Fruit fly (Drosophila melanogaster) whole organism, adult: Measurements from ENCODE around the gene CG43336.

Experiments used
- CG11617 ChIP-seq: fragments of 200-800 bp; sonication (Bioruptor generic); optimal IDR thresholded peaks from 2 replicates; lab custom pipeline; 2017; ENCODE audit warnings: mild to moderate bottlenecking, missing biosample characterization, missing genetic modification reagents, missing genetic modification characterization
- CG12768 ChIP-seq: fragments of 200-800 bp; sonication (Bioruptor generic); optimal IDR thresholded peaks from 2 replicates; lab custom pipeline; 2017; ENCODE audit warnings: missing biosample characterization, missing genetic modification characterization, mild to moderate bottlenecking, moderate library complexity, missing genetic modification reagents
- CG14711 ChIP-seq: fragments of 200-800 bp; sonication (Bioruptor generic); optimal IDR thresholded peaks from 2 replicates; lab custom pipeline; 2018; ENCODE audit warnings: missing biosample characterization, mild to moderate bottlenecking, missing genetic modification characterization, moderate library complexity
- CG1620 ChIP-seq: fragments of 200-800 bp; sonication (Bioruptor generic); optimal IDR thresholded peaks from 2 replicates; lab custom pipeline; 2016; ENCODE audit warnings: missing biosample characterization, missing genetic modification characterization
- CG33017 ChIP-seq: fragments of 200-800 bp; sonication (Bioruptor generic); optimal IDR thresholded peaks from 2 replicates; lab custom pipeline; 2018; ENCODE audit warnings: missing biosample characterization, mild to moderate bottlenecking, missing genetic modification characterization, moderate library complexity
- CG5204 ChIP-seq: fragments of 200-800 bp; sonication (Bioruptor generic); optimal IDR thresholded peaks from 2 replicates; lab custom pipeline; 2016; ENCODE audit warnings: missing biosample characterization, missing genetic modification characterization
- CG7045 ChIP-seq: fragments of 200-800 bp; sonication (Bioruptor generic); optimal IDR thresholded peaks from 2 replicates; lab custom pipeline; 2017; ENCODE audit warnings: missing biosample characterization, mild to moderate bottlenecking, missing genetic modification characterization
- CG7101 ChIP-seq: fragments of 200-800 bp; sonication (Bioruptor generic); optimal IDR thresholded peaks from 2 replicates; lab custom pipeline; 2018; ENCODE audit warnings: missing biosample characterization, mild to moderate bottlenecking, missing genetic modification characterization, moderate library complexity
- Clk ChIP-seq: fragments of 200-800 bp; sonication (Bioruptor generic); optimal IDR thresholded peaks from 2 replicates; lab custom pipeline; 2017; ENCODE audit warnings: missing biosample characterization, missing genetic modification characterization
- Crg-1 ChIP-seq: fragments of 200-800 bp; sonication (Bioruptor generic); optimal IDR thresholded peaks from 2 replicates; lab custom pipeline; 2016; ENCODE audit warnings: missing biosample characterization, missing genetic modification characterization
- Hr96 ChIP-seq: fragments of 200-800 bp; sonication (Bioruptor generic); optimal IDR thresholded peaks from 2 replicates; lab custom pipeline; 2016; ENCODE audit warnings: missing biosample characterization, missing genetic modification characterization
- Mnt ChIP-seq: fragments of 200-800 bp; sonication (Bioruptor generic); optimal IDR thresholded peaks from 2 replicates; lab custom pipeline; 2016; ENCODE audit warnings: missing biosample characterization, mild to moderate bottlenecking, missing genetic modification characterization
- bab1 ChIP-seq: fragments of 200-800 bp; sonication (Bioruptor generic); optimal IDR thresholded peaks from 3 replicates; lab custom pipeline; 2019; ENCODE audit warnings: missing biosample characterization, mild to moderate bottlenecking, missing genetic modification characterization, moderate library complexity
- cic ChIP-seq: fragments of 200-800 bp; sonication (Bioruptor generic); optimal IDR thresholded peaks from 2 replicates; lab custom pipeline; 2017; ENCODE audit warnings: missing biosample characterization, mild to moderate bottlenecking, missing genetic modification characterization, moderate library complexity
- cnc ChIP-seq, 2 experiments: fragments of >200 bp; optimal IDR thresholded peaks; 2 replicates each; lab custom pipeline; 2017
- kay ChIP-seq: fragments of 200-800 bp; sonication (Bioruptor generic); peaks from one replicate; lab custom pipeline; 2016; ENCODE audit warnings: missing biosample characterization, missing genetic modification characterization, borderline replicate concordance
- ovo ChIP-seq: fragments of 200-800 bp; sonication (Bioruptor generic); optimal IDR thresholded peaks from 2 replicates; lab custom pipeline; 2016; ENCODE audit warnings: missing biosample characterization, missing genetic modification characterization
- pad ChIP-seq: fragments of 200-800 bp; sonication (Bioruptor generic); optimal IDR thresholded peaks from 3 replicates; lab custom pipeline; 2017; ENCODE audit warnings: missing biosample characterization, missing genetic modification characterization, mild to moderate bottlenecking, moderate library complexity, missing genetic modification reagents
- tj ChIP-seq: fragments of 200-800 bp; sonication (Bioruptor generic); optimal IDR thresholded peaks from 3 replicates; lab custom pipeline; 2017; ENCODE audit warnings: missing biosample characterization, mild to moderate bottlenecking, missing genetic modification characterization, moderate library complexity
- toe ChIP-seq: fragments of 200-800 bp; sonication (Bioruptor generic); optimal IDR thresholded peaks from 2 replicates; lab custom pipeline; 2016; ENCODE audit warnings: missing biosample characterization, missing genetic modification characterization

CG43336 gene

dm6 chr3R:15636868-15637267 is at the start of gene CG43336:
CG43336 (plus strand) TSS chr3R:15637168.
- TF ChIP-seq CG12768 (GFP tag; lab: Kevin White, UChicago) (no peak), cic (GFP tag; lab: Kevin White, UChicago) (no peak), CG5204 (GFP tag; lab: Kevin White, UChicago) (no peak), CG14711 (tag; lab: Kevin White, UChicago) (no peak), CG33017 (tag; lab: Kevin White, UChicago) (no peak), kay (no peak), Mnt (GFP tag; lab: Kevin White, UChicago) (no peak), Clk (no peak), tj (GFP tag; lab: Kevin White, UChicago) (no peak), toe (GFP tag; lab: Kevin White, UChicago) (no peak), CG7045 (GFP tag; lab: Kevin White, UChicago) (no peak), cnc (optimal IDR thresholded peaks at IDR 0.05; lab: Kevin White, UChicago) (no peak), CG11617 (GFP tag; lab: Kevin White, UChicago) (no peak), pad (no peak), ovo (no peak), Crg-1 (GFP tag; lab: Kevin White, UChicago) (no peak), Hr96 (GFP tag; lab: Kevin White, UChicago) (no peak), bab1 (GFP tag; lab: Kevin White, UChicago) (no peak)

- TF ChIP-seq cnc (optimal IDR thresholded peaks at IDR 0.05; lab: Kevin White, UChicago) (no peak), Mnt (GFP tag; lab: Kevin White, UChicago) (no peak), Crg-1 (GFP tag; lab: Kevin White, UChicago) (no peak), CG1620 (GFP tag; lab: Kevin White, UChicago) (no peak), tj (GFP tag; lab: Kevin White, UChicago) (no peak), CG7045 (GFP tag; lab: Kevin White, UChicago) (no peak), CG12768 (GFP tag; lab: Kevin White, UChicago) (no peak), Hr96 (GFP tag; lab: Kevin White, UChicago) (no peak), CG14711 (tag; lab: Kevin White, UChicago) (no peak), kay (no peak), cic (GFP tag; lab: Kevin White, UChicago) (no peak), toe (GFP tag; lab: Kevin White, UChicago) (no peak), CG11617 (GFP tag; lab: Kevin White, UChicago) (no peak), pad (no peak), CG7101 (tag; lab: Kevin White, UChicago) (no peak), bab1 (GFP tag; lab: Kevin White, UChicago) (no peak)
These were observed 49.5 kb upstream of the CG43336 start for dm6 chr3R:15587491-15587890.

dm6 chr3R:15588567-15589321 is 48.2 kb upstream of the CG43336 start:
- TF ChIP-seq toe (GFP tag; lab: Kevin White, UChicago): no peak
- TF ChIP-seq CG12768 (GFP tag; lab: Kevin White, UChicago): no peak
- no peak for TF ChIP-seq Mnt (GFP tag; lab: Kevin White, UChicago)
- no peak for TF ChIP-seq kay
- TF ChIP-seq Hr96 (GFP tag; lab: Kevin White, UChicago): no peak
- no peak for TF ChIP-seq Crg-1 (GFP tag; lab: Kevin White, UChicago)
- TF ChIP-seq CG11617 (GFP tag; lab: Kevin White, UChicago): no peak
- no peak for TF ChIP-seq CG7101 (tag; lab: Kevin White, UChicago)
- no peak for TF ChIP-seq Clk
- TF ChIP-seq CG1620 (GFP tag; lab: Kevin White, UChicago): no peak
- no peak for TF ChIP-seq ovo
- TF ChIP-seq CG14711 (tag; lab: Kevin White, UChicago): no peak
- TF ChIP-seq pad: no peak
- TF ChIP-seq tj (GFP tag; lab: Kevin White, UChicago): no peak
- no peak for TF ChIP-seq cnc (optimal IDR thresholded peaks at IDR 0.05; lab: Kevin White, UChicago)
- no peak for TF ChIP-seq CG5204 (GFP tag; lab: Kevin White, UChicago)
- TF ChIP-seq CG33017 (tag; lab: Kevin White, UChicago): no peak
- TF ChIP-seq CG7045 (GFP tag; lab: Kevin White, UChicago): no peak
- no peak for TF ChIP-seq cic (GFP tag; lab: Kevin White, UChicago)

dm6 chr3R:15596022-15596438 is 40.9 kb upstream of the CG43336 start:
- TF ChIP-seq CG5204 (GFP tag; lab: Kevin White, UChicago) (no peak), cic (GFP tag; lab: Kevin White, UChicago) (no peak), CG1620 (GFP tag; lab: Kevin White, UChicago) (no peak), CG12768 (GFP tag; lab: Kevin White, UChicago) (no peak), pad (no peak), CG33017 (tag; lab: Kevin White, UChicago) (no peak), Hr96 (GFP tag; lab: Kevin White, UChicago) (no peak)

- TF ChIP-seq Hr96 (GFP tag; lab: Kevin White, UChicago): no peak
These were observed 36.8 kb upstream of the CG43336 start for dm6 chr3R:15600138-15600537.

- no peak for TF ChIP-seq CG12768 (GFP tag; lab: Kevin White, UChicago)
- TF ChIP-seq CG7101 (tag; lab: Kevin White, UChicago): no peak
- TF ChIP-seq cnc (optimal IDR thresholded peaks at IDR 0.05; lab: Kevin White, UChicago): no peak
- TF ChIP-seq pad: no peak
- TF ChIP-seq Mnt (GFP tag; lab: Kevin White, UChicago): no peak
- no peak for TF ChIP-seq tj (GFP tag; lab: Kevin White, UChicago)
- TF ChIP-seq Hr96 (GFP tag; lab: Kevin White, UChicago): no peak
- no peak for TF ChIP-seq kay
- no peak for TF ChIP-seq CG14711 (tag; lab: Kevin White, UChicago)
- TF ChIP-seq CG1620 (GFP tag; lab: Kevin White, UChicago): no peak
- no peak for TF ChIP-seq CG5204 (GFP tag; lab: Kevin White, UChicago)
- TF ChIP-seq CG7045 (GFP tag; lab: Kevin White, UChicago): no peak
- no peak for TF ChIP-seq ovo
- no peak for TF ChIP-seq cic (GFP tag; lab: Kevin White, UChicago)
- TF ChIP-seq Clk: no peak
- TF ChIP-seq bab1 (GFP tag; lab: Kevin White, UChicago): no peak
These were observed 27.7 kb upstream of the CG43336 start for dm6 chr3R:15609230-15609629.
